Fruit fly (Drosophila melanogaster): ENCODE data around the gene kuk.

Gene kuk

DNA sequence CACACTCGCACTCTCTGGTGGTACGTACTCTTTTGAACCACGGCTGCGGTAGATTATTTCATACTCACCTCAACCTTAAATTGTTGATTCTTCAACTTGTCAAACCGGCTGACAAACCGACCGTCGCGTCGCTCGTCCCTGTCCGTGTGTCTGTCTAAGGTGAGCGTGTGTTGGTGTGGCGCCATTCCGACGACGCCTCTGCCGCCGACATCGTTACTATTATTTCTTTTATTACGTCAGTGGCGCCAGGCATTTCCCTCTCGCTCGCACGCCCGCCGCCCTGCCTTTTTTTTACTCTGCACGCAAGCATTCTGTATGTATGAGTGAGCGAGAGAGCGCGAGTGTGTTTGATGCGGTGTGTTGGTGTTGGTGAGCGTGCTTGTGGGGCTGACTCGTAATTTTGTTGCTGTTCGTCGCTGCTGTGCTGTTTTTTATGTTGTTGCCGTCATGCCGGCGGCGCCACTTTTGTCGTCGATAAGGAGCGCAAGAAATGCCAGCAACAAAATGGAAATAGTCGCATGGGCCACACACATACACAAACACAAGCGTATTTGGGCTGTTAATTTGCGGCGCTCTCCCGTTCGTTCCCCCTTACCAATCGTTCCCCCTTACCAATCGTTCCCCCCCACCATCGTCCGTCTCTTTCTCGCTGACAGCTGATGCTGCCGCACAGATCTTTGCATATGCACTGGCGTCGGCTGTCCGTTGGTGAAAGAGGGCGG lies 23.7 kb upstream of the kuk start (continued):
- TF ChIP-seq Nf-YA (GFP tag; IDR thresholded peaks at IDR 0.05) (no peak), ci (GFP tag; IDR thresholded peaks at IDR 0.05) (peak; percentile 69), CG1529 (GFP tag; optimal IDR thresholded peaks at IDR 0.05) (no peak), CG30431 (GFP tag; optimal IDR thresholded peaks at IDR 0.05) (no peak), HLH4C (GFP tag; IDR thresholded peaks at IDR 0.05; ENCODE audit: partially characterized antibody) (0 out of 3 replicates have a peak, but pooled peaks have one; percentile 32), crc (GFP tag; optimal IDR thresholded peaks at IDR 0.05) (no peak), Bdp1 (GFP tag; optimal IDR thresholded peaks at IDR 0.05) (peak; percentile 17), CG17361 (GFP tag; IDR thresholded peaks at IDR 0.05) (no peak), CG12299 (tag; optimal IDR thresholded peaks at IDR 0.05) (peak; percentile 45), CG3163 (GFP tag; optimal IDR thresholded peaks at IDR 0.05) (peak; percentile 31), CG11093 (GFP tag; IDR thresholded peaks at IDR 0.05) (no peak), ken (GFP tag; IDR thresholded peaks at IDR 0.05) (0 out of 3 replicates have a peak, but pooled peaks have one; percentile 4), CG4854 (GFP tag; optimal IDR thresholded peaks at IDR 0.05) (no peak), sqz (GFP tag; optimal IDR thresholded peaks at IDR 0.05) (peak; percentile 100), Dbx (GFP tag; IDR thresholded peaks at IDR 0.05) (peak; percentile 64; the same call in 2 of the 3 replicates), eyg (GFP tag; optimal IDR thresholded peaks at IDR 0.05) (no peak), zf30C (GFP tag; optimal IDR thresholded peaks at IDR 0.05) (peak; percentile 33), ind (GFP tag; optimal IDR thresholded peaks at IDR 0.05) (no peak), sob (GFP tag; IDR thresholded peaks at IDR 0.05) (peak; percentile 16; the same call in 1 of the 2 replicates), CG8281 (tag; optimal IDR thresholded peaks at IDR 0.05) (peak; percentile 92), Sin3A (optimal IDR thresholded peaks at IDR 0.05) (no peak), tll (GFP tag; optimal IDR thresholded peaks at IDR 0.05) (peak in 1 of 2 experiments; percentile 76), phol (tag; optimal IDR thresholded peaks at IDR 0.05) (peak; percentile 30), Adf1 (GFP tag; IDR thresholded peaks at IDR 0.05) (peak; percentile 96), CG11247 (GFP tag; IDR thresholded peaks at IDR 0.05) (0 out of 2 replicates have a peak, but pooled peaks have one; percentile 29), Jarid2 (GFP tag; optimal IDR thresholded peaks at IDR 0.05) (peak; percentile 15), jumu (GFP tag; optimal IDR thresholded peaks at IDR 0.05) (no peak), CG11504 (tag; optimal IDR thresholded peaks at IDR 0.05) (peak; percentile 80)

DNA sequence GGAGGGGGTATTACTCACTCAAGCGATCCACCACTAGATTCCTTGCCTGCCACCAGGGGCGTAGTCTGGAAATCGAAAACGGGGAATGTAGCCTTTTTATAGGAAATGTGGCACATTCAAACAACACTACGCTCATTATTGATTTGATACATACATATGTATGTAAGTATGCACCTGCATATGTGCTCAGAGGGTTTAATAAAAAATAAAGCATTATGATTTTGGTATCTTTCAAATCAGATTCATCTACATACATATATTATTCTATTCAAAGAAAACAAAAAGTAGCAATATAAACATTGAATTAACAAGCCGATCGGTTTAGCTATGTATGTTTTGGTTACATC lies 23.2 kb upstream of the kuk start:
- TF ChIP-seq CG1603 (tag; optimal IDR thresholded peaks at IDR 0.05) (peak; percentile 42), Ptx1 (GFP tag; IDR thresholded peaks at IDR 0.05) (peak; percentile 49), CG9437 (GFP tag; optimal IDR thresholded peaks at IDR 0.05) (no peak), onecut (GFP tag; IDR thresholded peaks at IDR 0.05) (peak; percentile 41; the same call in 1 of the 2 replicates), CG7839 (tag; optimal IDR thresholded peaks at IDR 0.05) (peak; percentile 54), dmrt99B (tag; optimal IDR thresholded peaks at IDR 0.05) (peak; percentile 41), CG11723 (GFP tag; optimal IDR thresholded peaks at IDR 0.05) (no peak), wek (GFP tag; optimal IDR thresholded peaks at IDR 0.05) (no peak), D19A (tag; optimal IDR thresholded peaks at IDR 0.05) (peak; percentile 36), croc (GFP tag; conservative IDR thresholded peaks at IDR 0.05) (no peak), Gug (GFP tag; IDR thresholded peaks at IDR 0.05) (0 out of 4 replicates have a peak, but pooled peaks have one; percentile 28), phol (tag; optimal IDR thresholded peaks at IDR 0.05) (peak; percentile 42), klu (GFP tag; IDR thresholded peaks at IDR 0.05) (no peak), Blimp-1 (GFP tag; optimal IDR thresholded peaks at IDR 0.05) (peak; percentile 44), Dip3 (GFP tag; optimal IDR thresholded peaks at IDR 0.05) (peak; percentile 1), CG14710 (tag; optimal IDR thresholded peaks at IDR 0.05) (peak; percentile 35), dpn (GFP tag; optimal IDR thresholded peaks at IDR 0.05) (no peak), BEAF-32 (GFP tag; optimal IDR thresholded peaks at IDR 0.05) (no peak), CG8281 (tag; optimal IDR thresholded peaks at IDR 0.05) (no peak), stc (GFP tag; IDR thresholded peaks at IDR 0.05) (0 out of 2 replicates have a peak, but pooled peaks have one; percentile 24), fd96Cb (tag; optimal IDR thresholded peaks at IDR 0.05) (peak; percentile 45), Deaf1 (tag; optimal IDR thresholded peaks at IDR 0.05) (no peak), Max (GFP tag; optimal IDR thresholded peaks at IDR 0.05) (no peak), prd (optimal IDR thresholded peaks at IDR 0.05) (no peak), prd (GFP tag; IDR thresholded peaks at IDR 0.05) (peak; percentile 42; the same call in 1 of the 3 replicates)

Data from whole organism, embryonic.